Worm (Caenorhabditis elegans) whole organism, L2 larva: Measurements from ENCODE around the gene cwn-1.

ENCODE experiments used
- alr-1 ChIP-seq: fragments of 150-350 bp; optimal IDR thresholded peaks from 2 replicates; lab custom pipeline; 2014; ENCODE audit warnings: missing biosample characterization, missing genetic modification characterization
- lin-11 ChIP-seq: fragments of 150-350 bp; sonication (generic microtip); optimal IDR thresholded peaks from 2 replicates; lab custom pipeline; 2014; ENCODE audit warnings: missing biosample characterization, missing genetic modification characterization, inconsistent platforms, mixed read lengths
- nhr-11 ChIP-seq: fragments of 150-350 bp; optimal IDR thresholded peaks from 2 replicates; lab custom pipeline; 2014; ENCODE audit warnings: missing biosample characterization, missing genetic modification characterization
- nhr-77 ChIP-seq: fragments of 150-350 bp; optimal IDR thresholded peaks from 2 replicates; lab custom pipeline; 2014; ENCODE audit warnings: missing biosample characterization, missing genetic modification characterization
- ztf-11 ChIP-seq: sonication (generic microtip); optimal IDR thresholded peaks from 2 replicates; lab custom pipeline; 2017; ENCODE audit warnings: missing biosample characterization, missing genetic modification characterization

DNA sequence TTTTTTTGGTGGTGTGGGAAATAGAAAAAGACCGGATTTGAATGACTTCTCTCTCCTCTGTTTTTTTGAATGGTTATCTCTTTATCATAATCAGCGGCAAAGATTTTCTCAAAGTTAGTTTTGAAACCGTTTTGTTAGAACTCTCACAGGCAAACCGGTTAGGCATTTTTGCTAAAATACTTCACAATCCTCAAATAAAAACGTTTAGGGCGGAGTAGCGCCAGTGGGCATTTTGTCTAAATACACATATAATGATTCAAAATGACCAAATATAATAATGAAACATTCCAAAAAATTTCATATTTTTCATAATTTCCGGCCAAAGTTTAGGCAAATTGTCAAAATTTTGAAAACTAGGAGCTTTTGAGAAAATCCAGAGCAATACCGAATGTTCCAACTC lies 42.5 kb upstream of the cwn-1 start, which contains the start of gene T01D1.3:
- TF ChIP-seq nhr-11 (no peak), alr-1 (tag; lab: Kevin White, UChicago) (no peak), nhr-77 (tag; lab: Kevin White, UChicago) (no peak), ztf-11 (no peak), lin-11 (tag; lab: Kevin White, UChicago) (no peak)
